Fruit fly (Drosophila melanogaster): ENCODE results near the gene CG14963.

dm6 chr3L:3127544-3127943 lies 44.8 kb downstream of the CG14963 start, which contains the start of gene promL:
- no peak for TF ChIP-seq jim (GFP tag; optimal IDR thresholded peaks at IDR 0.05)
- TF ChIP-seq psq (GFP tag; optimal IDR thresholded peaks at IDR 0.05), result peak; percentile 1
- peak; percentile 58 for TF ChIP-seq h (GFP tag; optimal IDR thresholded peaks at IDR 0.05)
- no peak for TF ChIP-seq Hr78 (GFP tag; optimal IDR thresholded peaks at IDR 0.05)

All from whole organism, wandering third instar larva.